Worm (Caenorhabditis elegans): Measurements from ENCODE around the gene elo-6.

DNA sequence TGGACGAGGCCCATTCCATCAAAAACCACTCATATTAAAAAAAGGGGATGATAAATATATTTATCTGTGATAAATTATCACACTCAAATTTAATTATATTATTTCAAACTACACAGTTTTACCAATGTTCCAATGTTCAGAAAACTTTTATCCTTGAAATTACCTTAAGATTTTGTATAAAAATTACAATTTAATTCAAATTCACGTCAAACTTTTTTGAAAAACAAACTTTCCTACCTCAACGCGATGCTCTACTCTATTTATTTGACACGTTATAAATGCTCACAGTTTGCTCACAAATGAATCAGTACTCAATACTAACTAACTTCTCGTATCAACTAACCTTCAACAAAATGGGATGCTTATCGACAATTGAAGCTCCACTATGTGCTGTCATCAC, 5.8 kb downstream of the elo-6 start, which contains the start of gene F41H10.1:
- no peak for TF ChIP-seq him-1 (tag; optimal IDR thresholded peaks at IDR 0.05)
- TF ChIP-seq W03F9.2 (tag; optimal IDR thresholded peaks at IDR 0.05), result no peak
- TF ChIP-seq dao-5 (tag; optimal IDR thresholded peaks at IDR 0.05), result no peak
